Fruit fly (Drosophila melanogaster): ENCODE data around the gene Sys1.

DNA sequence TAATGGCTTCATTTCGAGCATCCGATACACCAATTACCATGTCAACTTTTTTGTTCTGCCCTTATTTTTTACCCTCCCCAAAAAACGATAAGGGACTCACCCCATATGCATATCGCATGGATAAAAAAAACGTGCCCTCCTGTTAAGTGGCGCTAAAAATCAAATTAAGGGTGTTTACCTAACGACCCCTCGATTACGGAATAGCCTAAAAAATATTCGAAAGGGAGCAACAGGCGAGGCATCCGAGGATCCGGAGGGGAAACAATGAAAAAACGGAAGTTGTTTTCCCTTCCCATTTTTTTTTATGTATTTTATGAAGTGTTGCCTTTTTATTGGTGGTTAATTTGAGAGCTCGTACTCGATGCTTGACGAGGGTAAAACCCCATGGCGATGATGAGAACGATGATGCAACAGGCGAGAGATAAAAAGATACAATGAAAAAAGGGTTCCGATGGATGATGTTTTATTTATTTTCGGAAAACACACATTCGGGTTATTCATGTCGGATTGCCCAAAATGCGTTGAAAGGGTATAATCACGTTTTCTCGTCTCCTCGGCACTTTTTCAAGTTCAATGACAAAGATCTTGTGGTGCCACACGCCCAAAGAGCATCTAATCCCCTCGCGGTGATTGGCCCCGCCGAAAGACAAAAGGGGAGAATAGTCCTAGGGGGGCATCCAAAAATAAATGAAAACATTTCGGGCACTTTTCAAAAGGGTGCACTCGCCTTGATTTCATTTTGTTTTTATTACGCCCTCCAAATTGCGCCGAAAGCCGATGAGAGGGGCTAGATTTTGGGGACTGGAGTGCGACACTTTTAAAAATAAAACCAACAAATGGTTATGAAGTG is 31.9 kb downstream of the Sys1 start, which contains the start of gene CG44227:
- TF ChIP-seq ttk (optimal IDR thresholded peaks at IDR 0.05) (no peak), insv (optimal IDR thresholded peaks at IDR 0.05) (no peak)
